Fruit fly (Drosophila melanogaster) whole organism, prepupa: ENCODE results near the gene Tnks.

Source experiments
- Blimp-1 ChIP-seq: fragments of 200-800 bp; sonication (Bioruptor generic); optimal IDR thresholded peaks from 3 replicates; lab custom pipeline; 2017; ENCODE audit warnings: missing biosample characterization, missing genetic modification characterization, mild to moderate bottlenecking, moderate library complexity, missing genetic modification reagents
- CG11294 ChIP-seq: fragments of 200-800 bp; sonication (Bioruptor generic); IDR thresholded peaks from 2 replicates; pipeline ENCODE4 v1.3.6; 2022; ENCODE audit warnings: missing biosample characterization, missing genetic modification characterization
- CG11902 ChIP-seq: fragments of 200-800 bp; sonication (Bioruptor generic); optimal IDR thresholded peaks from 3 replicates; lab custom pipeline; 2016; ENCODE audit warnings: missing biosample characterization, missing genetic modification characterization
- CG15336 ChIP-seq: fragments of 200-800 bp; sonication (Bioruptor generic); IDR thresholded peaks from 2 replicates; pipeline ENCODE4 v1.3.6; 2022; ENCODE audit warnings: missing biosample characterization, missing genetic modification characterization
- CG1621 ChIP-seq: fragments of 200-800 bp; sonication (Bioruptor generic); optimal IDR thresholded peaks from 3 replicates; lab custom pipeline; 2018; ENCODE audit warnings: missing biosample characterization, mild to moderate bottlenecking, missing genetic modification characterization
- CG3032 ChIP-seq: fragments of 200-800 bp; optimal IDR thresholded peaks from 2 replicates; lab custom pipeline; 2019; ENCODE audit warnings: missing biosample characterization, mild to moderate bottlenecking, missing genetic modification characterization, moderate library complexity
- CG31627 ChIP-seq: fragments of 200-800 bp; sonication (Bioruptor generic); optimal IDR thresholded peaks from 3 replicates; lab custom pipeline; 2016; ENCODE audit warnings: missing biosample characterization, missing genetic modification characterization
- CG32006 ChIP-seq: fragments of 200-800 bp; sonication (Bioruptor generic); optimal IDR thresholded peaks from 3 replicates; lab custom pipeline; 2017; ENCODE audit warnings: missing biosample characterization, mild to moderate bottlenecking, missing genetic modification characterization
- CG34406 ChIP-seq: fragments of 200-800 bp; sonication (Bioruptor generic); optimal IDR thresholded peaks from 3 replicates; lab custom pipeline; 2016; ENCODE audit warnings: missing biosample characterization, missing genetic modification characterization
- CG3919 ChIP-seq: fragments of 200-800 bp; sonication (Bioruptor generic); optimal IDR thresholded peaks from 3 replicates; lab custom pipeline; 2016; ENCODE audit warnings: missing biosample characterization, missing genetic modification characterization
- CG6163 ChIP-seq: fragments of 200-800 bp; sonication (Bioruptor generic); IDR thresholded peaks from 3 replicates; pipeline ENCODE4 v1.3.6; 2022; ENCODE audit warnings: missing biosample characterization, missing genetic modification characterization
- CG6276 ChIP-seq: fragments of 200-800 bp; sonication (Bioruptor generic); optimal IDR thresholded peaks from 2 replicates; lab custom pipeline; 2017; ENCODE audit warnings: missing biosample characterization, mild to moderate bottlenecking, missing genetic modification characterization
- CG6792 ChIP-seq: fragments of 200-800 bp; sonication (Bioruptor generic); optimal IDR thresholded peaks from 3 replicates; lab custom pipeline; 2016; ENCODE audit warnings: missing biosample characterization, missing genetic modification characterization
- CG6808 ChIP-seq: fragments of 200-800 bp; sonication (Bioruptor generic); optimal IDR thresholded peaks from 3 replicates; lab custom pipeline; 2017; ENCODE audit warnings: missing biosample characterization, missing genetic modification characterization, mild to moderate bottlenecking, moderate library complexity, missing genetic modification reagents
- CG6854 ChIP-seq: fragments of 200-800 bp; sonication (Bioruptor generic); optimal IDR thresholded peaks from 2 replicates; lab custom pipeline; 2017; ENCODE audit warnings: missing biosample characterization, mild to moderate bottlenecking, missing genetic modification characterization
- CG7368 ChIP-seq: fragments of 200-800 bp; sonication (Bioruptor generic); optimal IDR thresholded peaks from 3 replicates; lab custom pipeline; 2016; ENCODE audit warnings: missing biosample characterization, missing genetic modification characterization
- CG8119 ChIP-seq: fragments of 200-800 bp; sonication (Bioruptor generic); IDR thresholded peaks from 3 replicates; pipeline ENCODE4 v1.3.6; 2022; ENCODE audit warnings: missing biosample characterization, missing genetic modification characterization
- CG8319 ChIP-seq: fragments of 200-800 bp; sonication (Bioruptor generic); optimal IDR thresholded peaks from 3 replicates; lab custom pipeline; 2016; ENCODE audit warnings: missing biosample characterization, missing genetic modification characterization
- CG8632 ChIP-seq: fragments of 200-800 bp; sonication (Bioruptor generic); optimal IDR thresholded peaks from 3 replicates; lab custom pipeline; 2016; ENCODE audit warnings: missing biosample characterization, missing genetic modification characterization
- Eip75B ChIP-seq: fragments of 200-800 bp; sonication (Bioruptor generic); optimal IDR thresholded peaks from 3 replicates; lab custom pipeline; 2016; ENCODE audit warnings: missing biosample characterization, missing genetic modification characterization
- Eip78C ChIP-seq: fragments of 200-800 bp; sonication (Bioruptor generic); peaks from one replicate; lab custom pipeline; 2016; ENCODE audit warnings: missing biosample characterization, missing genetic modification characterization
- Ets21C ChIP-seq: fragments of 200-800 bp; sonication (Bioruptor generic); optimal IDR thresholded peaks from 3 replicates; lab custom pipeline; 2016; ENCODE audit warnings: missing biosample characterization, missing genetic modification characterization
- Gug ChIP-seq: fragments of 200-800 bp; sonication (Bioruptor generic); IDR thresholded peaks from 2 replicates; pipeline ENCODE4 v1.3.6; 2022; ENCODE audit warnings: missing biosample characterization, missing genetic modification characterization
- Hr38 ChIP-seq: sonication (Bioruptor generic); optimal IDR thresholded peaks from 2 replicates; lab custom pipeline; 2016; ENCODE audit warnings: missing biosample characterization, missing genetic modification characterization
- Hr39 ChIP-seq: fragments of 200-800 bp; sonication (Bioruptor generic); optimal IDR thresholded peaks from 2 replicates; lab custom pipeline; 2016; ENCODE audit warnings: missing biosample characterization, missing genetic modification characterization
- Hr4 ChIP-seq: fragments of 200-800 bp; sonication (Bioruptor generic); optimal IDR thresholded peaks from 3 replicates; lab custom pipeline; 2016; ENCODE audit warnings: missing biosample characterization, missing genetic modification characterization
- Lpt ChIP-seq: fragments of 200-800 bp; sonication (Bioruptor generic); optimal IDR thresholded peaks from 3 replicates; lab custom pipeline; 2016; ENCODE audit warnings: missing biosample characterization, missing genetic modification characterization
- Met ChIP-seq: fragments of 200-800 bp; sonication (Bioruptor generic); optimal IDR thresholded peaks from 3 replicates; lab custom pipeline; 2016; ENCODE audit warnings: missing biosample characterization, missing genetic modification characterization
- OdsH ChIP-seq: fragments of 200-800 bp; sonication (Bioruptor generic); optimal IDR thresholded peaks from 3 replicates; lab custom pipeline; 2016; ENCODE audit warnings: missing biosample characterization, missing genetic modification characterization
- Smox ChIP-seq: fragments of 200-800 bp; sonication (Bioruptor generic); optimal IDR thresholded peaks from 3 replicates; lab custom pipeline; 2016; ENCODE audit warnings: missing biosample characterization, missing genetic modification characterization
- Sox102F ChIP-seq: fragments of 200-800 bp; sonication (Bioruptor generic); optimal IDR thresholded peaks from 2 replicates; lab custom pipeline; 2016; ENCODE audit warnings: missing biosample characterization, mild to moderate bottlenecking, missing genetic modification characterization
- Sox14 ChIP-seq: fragments of 200-800 bp; sonication (Bioruptor generic); optimal IDR thresholded peaks from 3 replicates; lab custom pipeline; 2016; ENCODE audit warnings: missing biosample characterization, missing genetic modification characterization
- achi ChIP-seq: fragments of 200-800 bp; sonication (Bioruptor generic); optimal IDR thresholded peaks from 3 replicates; lab custom pipeline; 2016; ENCODE audit warnings: missing biosample characterization, missing genetic modification characterization
- acj6 ChIP-seq: fragments of 200-800 bp; sonication (Bioruptor generic); optimal IDR thresholded peaks from 3 replicates; lab custom pipeline; 2016; ENCODE audit warnings: missing biosample characterization, missing genetic modification characterization
- cyc ChIP-seq: fragments of 200-800 bp; sonication (Bioruptor generic); optimal IDR thresholded peaks from 3 replicates; lab custom pipeline; 2016; ENCODE audit warnings: missing biosample characterization, missing genetic modification characterization
- dac ChIP-seq: fragments of 200-800 bp; sonication (Bioruptor generic); optimal IDR thresholded peaks from 2 replicates; lab custom pipeline; 2017; ENCODE audit warnings: missing biosample characterization, mild to moderate bottlenecking, missing genetic modification characterization
- dsx ChIP-seq: fragments of 200-800 bp; optimal IDR thresholded peaks from 3 replicates; lab custom pipeline; 2019; ENCODE audit warnings: missing biosample characterization, mild to moderate bottlenecking, missing genetic modification characterization, moderate library complexity; ENCODE audit not compliant: poor library complexity, severe bottlenecking
- eg ChIP-seq: fragments of 200-800 bp; sonication (Bioruptor generic); IDR thresholded peaks from 3 replicates; pipeline ENCODE4 v1.3.6; 2022; ENCODE audit warnings: missing biosample characterization, missing genetic modification characterization
- esn ChIP-seq: fragments of 200-800 bp; sonication (Bioruptor generic); optimal IDR thresholded peaks from 2 replicates; lab custom pipeline; 2016; ENCODE audit warnings: missing biosample characterization, mild to moderate bottlenecking, missing genetic modification characterization, moderate library complexity
- fd59A ChIP-seq: fragments of 200-800 bp; sonication (Bioruptor generic); optimal IDR thresholded peaks from 2 replicates; lab custom pipeline; 2017; ENCODE audit warnings: missing biosample characterization, mild to moderate bottlenecking, missing genetic modification characterization, missing genetic modification reagents
- fkh ChIP-seq: fragments of 200-800 bp; sonication (Bioruptor generic); optimal IDR thresholded peaks from 3 replicates; lab custom pipeline; 2017; ENCODE audit warnings: missing biosample characterization, mild to moderate bottlenecking, missing genetic modification characterization, moderate library complexity
- net ChIP-seq: fragments of 200-800 bp; sonication (Bioruptor generic); optimal IDR thresholded peaks from 3 replicates; lab custom pipeline; 2016; ENCODE audit warnings: missing biosample characterization, missing genetic modification characterization
- pdm3 ChIP-seq: fragments of 200-800 bp; sonication (Bioruptor generic); optimal IDR thresholded peaks from 3 replicates; lab custom pipeline; 2016; ENCODE audit warnings: missing biosample characterization, missing genetic modification characterization
- salr ChIP-seq, 2 experiments: fragments of 200-800 bp; sonication (Bioruptor generic); optimal IDR thresholded peaks; 3 replicates each; lab custom pipeline; 2016 to 2018; ENCODE audit warnings: missing biosample characterization in 2 of 2, missing genetic modification characterization in 2 of 2, mild to moderate bottlenecking in 1 of 2
- spab ChIP-seq: fragments of 200-800 bp; sonication (Bioruptor generic); optimal IDR thresholded peaks from 2 replicates; lab custom pipeline; 2017; ENCODE audit warnings: missing biosample characterization, mild to moderate bottlenecking, missing genetic modification characterization, missing genetic modification reagents
- ss ChIP-seq, 2 experiments: fragments of 200-800 bp; sonication (Bioruptor generic); optimal IDR thresholded peaks; 2 replicates in 1 of 2; 3 replicates in 1 of 2; lab custom pipeline; 2017 to 2018; ENCODE audit warnings: mild to moderate bottlenecking in 2 of 2, missing biosample characterization in 2 of 2, missing genetic modification characterization in 2 of 2, moderate library complexity in 1 of 2
- svp ChIP-seq: fragments of 200-800 bp; sonication (Bioruptor generic); peaks from one replicate; lab custom pipeline; 2016; ENCODE audit warnings: missing biosample characterization, missing genetic modification characterization
- topi ChIP-seq: fragments of 200-800 bp; sonication (Bioruptor generic); optimal IDR thresholded peaks from 3 replicates; lab custom pipeline; 2016; ENCODE audit warnings: missing biosample characterization, missing genetic modification characterization
- vri ChIP-seq: fragments of 200-800 bp; sonication (Bioruptor generic); optimal IDR thresholded peaks from 3 replicates; lab custom pipeline; 2016; ENCODE audit warnings: missing biosample characterization, mild to moderate bottlenecking, missing genetic modification characterization

Gene Tnks

dm6 chr3R:25684859-25685258 is 23.8 kb upstream of the Tnks start, which contains the start of gene RpL27 (continued):
- TF ChIP-seq cyc (peak; percentile 70), eg (GFP tag; lab: Robert Waterston, UW) (no peak; the same call in 2 of the 3 replicates), Blimp-1 (peak; percentile 66), CG3919 (GFP tag; lab: Kevin White, UChicago) (peak; percentile 75), CG8319 (GFP tag; lab: Kevin White, UChicago) (peak; percentile 47), CG11294 (GFP tag; lab: Robert Waterston, UW) (no peak), acj6 (GFP tag; lab: Kevin White, UChicago) (peak; percentile 56), CG1621 (tag; lab: Kevin White, UChicago) (peak; percentile 55), Hr39 (GFP tag; lab: Kevin White, UChicago) (peak; percentile 58), Ets21C (GFP tag; lab: Kevin White, UChicago) (peak; percentile 44), fkh (GFP tag; lab: Kevin White, UChicago) (no peak), CG7368 (GFP tag; lab: Kevin White, UChicago) (peak; percentile 61), CG15336 (peak; percentile 21; the same call in 1 of the 2 replicates), CG6163 (peak; percentile 80), Eip78C (GFP tag; lab: Kevin White, UChicago) (peak; percentile 94), Hr38 (GFP tag; lab: Kevin White, UChicago) (no peak), ss (GFP tag; optimal IDR thresholded peaks at IDR 0.05; lab: Kevin White, UChicago) (peak; percentile 65 to 81), Smox (peak; percentile 59), CG34406 (GFP tag; lab: Kevin White, UChicago) (peak; percentile 64), CG6854 (GFP tag; lab: Kevin White, UChicago) (peak; percentile 93), svp (peak; percentile 66), net (GFP tag; lab: Kevin White, UChicago) (peak; percentile 74), pdm3 (GFP tag; lab: Kevin White, UChicago) (peak; percentile 62), spab (peak; percentile 32)

- TF ChIP-seq Gug (GFP tag; lab: Robert Waterston, UW) (peak; percentile 94), Blimp-1 (peak; percentile 82), Eip78C (GFP tag; lab: Kevin White, UChicago) (peak; percentile 98), CG8119 (GFP tag; lab: Robert Waterston, UW) (peak; percentile 95), CG6792 (GFP tag; lab: Kevin White, UChicago) (peak; percentile 96), Met (GFP tag; lab: Kevin White, UChicago) (peak; percentile 94), CG8632 (GFP tag; lab: Kevin White, UChicago) (peak; percentile 96), Hr4 (GFP tag; lab: Kevin White, UChicago) (peak; percentile 94), achi (GFP tag; lab: Kevin White, UChicago) (peak; percentile 96), salr (GFP tag; optimal IDR thresholded peaks at IDR 0.05; lab: Kevin White, UChicago) (peak; percentile 87 to 90), CG32006 (GFP tag; lab: Kevin White, UChicago) (peak; percentile 95), Smox (peak; percentile 93), fd59A (GFP tag; lab: Kevin White, UChicago) (peak; percentile 90), CG3032 (tag; lab: Kevin White, UChicago) (peak; percentile 97), Sox102F (GFP tag; lab: Kevin White, UChicago) (peak; percentile 93), topi (peak; percentile 91), CG34406 (GFP tag; lab: Kevin White, UChicago) (peak; percentile 97), net (GFP tag; lab: Kevin White, UChicago) (peak; percentile 95), CG1621 (tag; lab: Kevin White, UChicago) (peak; percentile 92), CG6163 (peak; percentile 96), dac (GFP tag; lab: Kevin White, UChicago) (peak; percentile 86), Sox14 (GFP tag; lab: Kevin White, UChicago) (peak; percentile 94), CG6854 (GFP tag; lab: Kevin White, UChicago) (peak; percentile 90), CG3919 (GFP tag; lab: Kevin White, UChicago) (peak; percentile 96), esn (GFP tag; lab: Kevin White, UChicago) (peak; percentile 96), ss (GFP tag; optimal IDR thresholded peaks at IDR 0.05; lab: Kevin White, UChicago) (peak; percentile 86 to 93), CG11902 (GFP tag; lab: Kevin White, UChicago) (peak; percentile 88), dsx (GFP tag; lab: Kevin White, UChicago) (peak; percentile 95), CG6276 (GFP tag; lab: Kevin White, UChicago) (no peak), Lpt (GFP tag; lab: Kevin White, UChicago) (peak; percentile 93), CG31627 (GFP tag; lab: Kevin White, UChicago) (peak; percentile 92), vri (GFP tag; lab: Kevin White, UChicago) (peak; percentile 94), cyc (peak; percentile 91), fkh (GFP tag; lab: Kevin White, UChicago) (peak; percentile 86), OdsH (peak; percentile 97), Eip75B (GFP tag; lab: Kevin White, UChicago) (peak; percentile 91), CG6808 (GFP tag; lab: Kevin White, UChicago) (peak; percentile 91)
Measured at dm6 chr3R:25680528-25680927, 19.4 kb upstream of the Tnks start, which contains the start of the genes CG4743 and Idh3g. CG4743 (minus strand) TSS chr3R:25680550. Idh3g (plus strand) TSS chr3R:25680845.
